Worm (Caenorhabditis elegans) whole organism, L2 larva: Measurements from ENCODE around the gene Y46G5A.22.

Source experiments
- C34F6.9 ChIP-seq: fragments of 150-350 bp; optimal IDR thresholded peaks from 2 replicates; lab custom pipeline; 2014; ENCODE audit warnings: missing biosample characterization, missing genetic modification characterization
- F13H6.1 ChIP-seq: sonication (generic microtip); optimal IDR thresholded peaks from 2 replicates; lab custom pipeline; 2016; ENCODE audit warnings: missing genetic modification characterization, missing compliant biosample characterization
- R02D3.7 ChIP-seq: fragments of 150-350 bp; optimal IDR thresholded peaks from 2 replicates; lab custom pipeline; 2014; ENCODE audit warnings: missing biosample characterization, missing genetic modification characterization
- Y55F3AM.14 ChIP-seq: fragments of 200-800 bp; sonication (Bioruptor generic); optimal IDR thresholded peaks from 2 replicates; lab custom pipeline; 2018; ENCODE audit warnings: mild to moderate bottlenecking, missing genetic modification characterization, missing compliant biosample characterization
- ZK546.5 ChIP-seq: sonication (generic microtip); optimal IDR thresholded peaks from 2 replicates; lab custom pipeline; 2017; ENCODE audit warnings: missing biosample characterization, missing genetic modification characterization
- aly-2 ChIP-seq: fragments of 150-350 bp; optimal IDR thresholded peaks from 2 replicates; lab custom pipeline; 2014; ENCODE audit warnings: missing biosample characterization, missing genetic modification characterization
- blmp-1 ChIP-seq: sonication (generic microtip); optimal IDR thresholded peaks from 2 replicates; lab custom pipeline; 2017; ENCODE audit warnings: missing genetic modification characterization, mild to moderate bottlenecking, missing compliant biosample characterization, antibody characterized with exemption, moderate library complexity; ENCODE audit not compliant: insufficient read depth
- ceh-82 ChIP-seq: fragments of 150-350 bp; optimal IDR thresholded peaks from 2 replicates; lab custom pipeline; 2014; ENCODE audit warnings: missing biosample characterization, missing genetic modification characterization
- crh-2 ChIP-seq: sonication (generic microtip); optimal IDR thresholded peaks from 2 replicates; lab custom pipeline; 2017; ENCODE audit warnings: missing biosample characterization, missing genetic modification characterization
- dmd-4 ChIP-seq: sonication (generic microtip); optimal IDR thresholded peaks from 2 replicates; lab custom pipeline; 2017; ENCODE audit warnings: missing biosample characterization, missing genetic modification characterization
- elt-1 ChIP-seq: fragments of 150-350 bp; optimal IDR thresholded peaks from 2 replicates; lab custom pipeline; 2014; ENCODE audit warnings: missing biosample characterization, missing genetic modification characterization
- elt-3 ChIP-seq: sonication (generic microtip); optimal IDR thresholded peaks from 2 replicates; lab custom pipeline; 2017; ENCODE audit warnings: missing biosample characterization, missing genetic modification characterization
- fos-1 ChIP-seq: fragments of 150-350 bp; optimal IDR thresholded peaks from 2 replicates; lab custom pipeline; 2014; ENCODE audit warnings: missing biosample characterization, missing genetic modification characterization
- lin-11 ChIP-seq: fragments of 150-350 bp; sonication (generic microtip); optimal IDR thresholded peaks from 2 replicates; lab custom pipeline; 2014; ENCODE audit warnings: missing biosample characterization, missing genetic modification characterization, inconsistent platforms, mixed read lengths
- lin-13 ChIP-seq: fragments of 150-350 bp; optimal IDR thresholded peaks from 2 replicates; lab custom pipeline; 2014; ENCODE audit warnings: missing biosample characterization, missing genetic modification reagents, missing genetic modification characterization
- lin-39 ChIP-seq: fragments of 150-350 bp; optimal IDR thresholded peaks from 2 replicates; lab custom pipeline; 2014; ENCODE audit warnings: missing biosample characterization, missing genetic modification reagents, missing genetic modification characterization
- lsy-2 ChIP-seq, 2 experiments: fragments of 150-350 bp in 1 of 2; sonication (generic microtip) in 1 of 2; optimal IDR thresholded peaks; 2 replicates each; lab custom pipeline; 2014 to 2017; ENCODE audit warnings: missing biosample characterization in 2 of 2, missing genetic modification characterization in 2 of 2
- mab-5 ChIP-seq: fragments of 150-350 bp; optimal IDR thresholded peaks from 2 replicates; lab custom pipeline; 2014; ENCODE audit warnings: missing biosample characterization, missing genetic modification characterization
- mdl-1 ChIP-seq, 2 experiments: fragments of 150-350 bp in 1 of 2; sonication (generic microtip) in 1 of 2; optimal IDR thresholded peaks; 2 replicates each; lab custom pipeline; 2017; ENCODE audit warnings: missing biosample characterization in 2 of 2, missing genetic modification characterization in 2 of 2
- nhr-11 ChIP-seq: fragments of 150-350 bp; optimal IDR thresholded peaks from 2 replicates; lab custom pipeline; 2014; ENCODE audit warnings: missing biosample characterization, missing genetic modification characterization
- nhr-23 ChIP-seq: fragments of 150-350 bp; optimal IDR thresholded peaks from 2 replicates; lab custom pipeline; 2014; ENCODE audit warnings: missing biosample characterization, missing genetic modification reagents, missing genetic modification characterization
- nhr-237 ChIP-seq: fragments of 150-350 bp; optimal IDR thresholded peaks from 2 replicates; lab custom pipeline; 2014; ENCODE audit warnings: missing biosample characterization, missing genetic modification characterization
- nhr-6 ChIP-seq: fragments of 150-350 bp; optimal IDR thresholded peaks from 2 replicates; lab custom pipeline; 2014; ENCODE audit warnings: missing biosample characterization, missing genetic modification characterization
- nhr-77 ChIP-seq: fragments of 150-350 bp; optimal IDR thresholded peaks from 2 replicates; lab custom pipeline; 2014; ENCODE audit warnings: missing biosample characterization, missing genetic modification characterization
- peb-1 ChIP-seq: fragments of 150-350 bp; optimal IDR thresholded peaks from 2 replicates; lab custom pipeline; 2014; ENCODE audit warnings: missing biosample characterization, missing genetic modification characterization
- skn-1 ChIP-seq: sonication (generic microtip); optimal IDR thresholded peaks from 2 replicates; lab custom pipeline; 2017; ENCODE audit warnings: missing biosample characterization, missing genetic modification characterization
- sma-3 ChIP-seq: sonication (generic microtip); optimal IDR thresholded peaks from 2 replicates; lab custom pipeline; 2016; ENCODE audit warnings: missing genetic modification reagents, missing genetic modification characterization, missing compliant biosample characterization
- sma-9 ChIP-seq, 2 experiments: fragments of 150-350 bp in 1 of 2; sonication (generic microtip) in 1 of 2; optimal IDR thresholded peaks; 2 replicates each; lab custom pipeline; 2014 to 2016; ENCODE audit warnings: missing genetic modification characterization in 2 of 2, mild to moderate bottlenecking in 1 of 2, missing biosample characterization in 1 of 2, missing compliant biosample characterization in 1 of 2, missing genetic modification reagents in 1 of 2, moderate library complexity in 1 of 2
- unc-39 ChIP-seq: fragments of 150-350 bp; optimal IDR thresholded peaks from 2 replicates; lab custom pipeline; 2014; ENCODE audit warnings: missing biosample characterization, missing genetic modification characterization
- unc-55 ChIP-seq: fragments of 150-350 bp; sonication (generic microtip); optimal IDR thresholded peaks from 3 replicates; lab custom pipeline; 2014; ENCODE audit warnings: missing biosample characterization, missing genetic modification reagents, missing genetic modification characterization
- unc-62 ChIP-seq: fragments of 150-350 bp; optimal IDR thresholded peaks from 2 replicates; lab custom pipeline; 2014; ENCODE audit warnings: missing biosample characterization, missing genetic modification reagents, missing genetic modification characterization
- zag-1 ChIP-seq: fragments of 150-350 bp; optimal IDR thresholded peaks from 2 replicates; lab custom pipeline; 2014; ENCODE audit warnings: missing biosample characterization, missing genetic modification characterization
- ztf-4 ChIP-seq: fragments of 150-350 bp; optimal IDR thresholded peaks from 2 replicates; lab custom pipeline; 2014; ENCODE audit warnings: missing biosample characterization, missing genetic modification characterization

Y46G5A.22 gene

ce11 chrII:12818488-12818887 is at the start of gene Y46G5A.22:
Gene Y46G5A.22 (minus strand): TSS chrII:12818588.
- no peak for TF ChIP-seq fos-1 (tag; lab: Kevin White, UChicago)
- no peak for TF ChIP-seq Y55F3AM.14 (GFP tag; lab: Kevin White, UChicago)
- no peak for TF ChIP-seq lin-11 (tag; lab: Kevin White, UChicago)
- TF ChIP-seq mdl-1 (tag; optimal IDR thresholded peaks at IDR 0.05; lab: Kevin White, UChicago) = no peak
- no peak for TF ChIP-seq aly-2
- no peak for TF ChIP-seq nhr-11 (tag; lab: Kevin White, UChicago)
- TF ChIP-seq lin-39 (tag; lab: Kevin White, UChicago) = no peak
- no peak for TF ChIP-seq unc-39 (tag; lab: Kevin White, UChicago)
- no peak for TF ChIP-seq elt-1 (tag; lab: Kevin White, UChicago)
- no peak for TF ChIP-seq mab-5 (tag; lab: Kevin White, UChicago)
- TF ChIP-seq nhr-23 (tag; lab: Kevin White, UChicago) = no peak
- no peak for TF ChIP-seq unc-62 (GFP tag; lab: Kevin White, UChicago)
- TF ChIP-seq crh-2 = no peak
- TF ChIP-seq blmp-1 = no peak
- TF ChIP-seq unc-55 (GFP tag; lab: Kevin White, UChicago) = no peak
- TF ChIP-seq F13H6.1 (tag; lab: Kevin White, UChicago) = no peak
- no peak for TF ChIP-seq dmd-4 (tag; lab: Kevin White, UChicago)
- TF ChIP-seq ztf-4 (tag; lab: Kevin White, UChicago) = no peak
- TF ChIP-seq C34F6.9 (tag; lab: Kevin White, UChicago) = no peak

ce11 chrII:12866079-12866478 is 47.7 kb upstream of the Y46G5A.22 start:
- TF ChIP-seq ZK546.5 (tag; lab: Kevin White, UChicago) = no peak
- TF ChIP-seq nhr-6 (tag; lab: Kevin White, UChicago) = no peak
- no peak for TF ChIP-seq crh-2
- TF ChIP-seq nhr-77 (tag; lab: Kevin White, UChicago) = no peak
- TF ChIP-seq Y55F3AM.14 (GFP tag; lab: Kevin White, UChicago) = no peak
- TF ChIP-seq unc-62 (GFP tag; lab: Kevin White, UChicago) = no peak
- TF ChIP-seq unc-39 (tag; lab: Kevin White, UChicago) = no peak
- TF ChIP-seq elt-3 (tag; lab: Kevin White, UChicago) = no peak
- TF ChIP-seq sma-9 (GFP tag; optimal IDR thresholded peaks at IDR 0.05; lab: Kevin White, UChicago) = no peak
- TF ChIP-seq sma-9 (tag; optimal IDR thresholded peaks at IDR 0.05; lab: Kevin White, UChicago) = no peak
- TF ChIP-seq mab-5 (tag; lab: Kevin White, UChicago) = no peak
- TF ChIP-seq lin-13 (GFP tag; lab: Kevin White, UChicago) = no peak
- no peak for TF ChIP-seq zag-1
- no peak for TF ChIP-seq nhr-23 (tag; lab: Kevin White, UChicago)

ce11 chrII:12865604-12866003 is 47.2 kb upstream of the Y46G5A.22 start, which contains the start of gene snf-5:
Gene snf-5 (minus strand): TSS chrII:12865785.
- TF ChIP-seq unc-39 (tag; lab: Kevin White, UChicago) = no peak
- no peak for TF ChIP-seq lin-11 (tag; lab: Kevin White, UChicago)
- no peak for TF ChIP-seq nhr-23 (tag; lab: Kevin White, UChicago)
- no peak for TF ChIP-seq sma-9 (GFP tag; optimal IDR thresholded peaks at IDR 0.05; lab: Kevin White, UChicago)
- TF ChIP-seq sma-9 (tag; optimal IDR thresholded peaks at IDR 0.05; lab: Kevin White, UChicago) = no peak
- no peak for TF ChIP-seq lin-13 (GFP tag; lab: Kevin White, UChicago)
- no peak for TF ChIP-seq Y55F3AM.14 (GFP tag; lab: Kevin White, UChicago)
- no peak for TF ChIP-seq nhr-11 (tag; lab: Kevin White, UChicago)
- TF ChIP-seq aly-2 = no peak
- TF ChIP-seq elt-3 (tag; lab: Kevin White, UChicago) = no peak
- TF ChIP-seq fos-1 (tag; lab: Kevin White, UChicago) = no peak
- no peak for TF ChIP-seq sma-3
- no peak for TF ChIP-seq skn-1
- TF ChIP-seq dmd-4 (tag; lab: Kevin White, UChicago) = no peak
- no peak for TF ChIP-seq ZK546.5 (tag; lab: Kevin White, UChicago)
- TF ChIP-seq unc-62 (GFP tag; lab: Kevin White, UChicago) = no peak
- no peak for TF ChIP-seq peb-1 (tag; lab: Kevin White, UChicago)
- TF ChIP-seq lsy-2 (tag; optimal IDR thresholded peaks at IDR 0.05; lab: Kevin White, UChicago) = no peak
- TF ChIP-seq nhr-237 = no peak

- TF ChIP-seq elt-1 (tag; lab: Kevin White, UChicago) (no peak), ztf-4 (tag; lab: Kevin White, UChicago) (no peak), lin-13 (GFP tag; lab: Kevin White, UChicago) (no peak), blmp-1 (no peak), unc-39 (tag; lab: Kevin White, UChicago) (no peak), nhr-23 (tag; lab: Kevin White, UChicago) (no peak), ZK546.5 (tag; lab: Kevin White, UChicago) (no peak), ceh-82 (tag; lab: Kevin White, UChicago) (no peak), nhr-6 (tag; lab: Kevin White, UChicago) (no peak), F13H6.1 (tag; lab: Kevin White, UChicago) (no peak), lin-11 (tag; lab: Kevin White, UChicago) (no peak), R02D3.7 (tag; lab: Kevin White, UChicago) (no peak)
These were observed 37.5 kb upstream of the Y46G5A.22 start, which contains the start of gene Y46G5A.29 for ce11 chrII:12855900-12856299. Gene Y46G5A.29 (plus strand): TSS chrII:12856200.
